Worm (Caenorhabditis elegans) whole organism, L4/young adult: Measurements from ENCODE around the gene ZK105.1.
"Not testable (repeated sequence)": the region's sequence is repeated elsewhere in the genome, so short reads cannot be mapped to it uniquely, and the experiment has no call there.

Source experiments
- W03F9.2 ChIP-seq: fragments of 150-350 bp; optimal IDR thresholded peaks from 2 replicates; lab custom pipeline; 2014; ENCODE audit warnings: missing biosample characterization, missing genetic modification characterization
- dao-5 ChIP-seq: sonication (generic microtip); optimal IDR thresholded peaks from 2 replicates; lab custom pipeline; 2016; ENCODE audit warnings: missing genotype, missing genetic modification characterization, moderate library complexity, missing compliant biosample characterization
- him-1 ChIP-seq: sonication (generic microtip); optimal IDR thresholded peaks from 2 replicates; lab custom pipeline; 2016; ENCODE audit warnings: missing genotype, missing genetic modification reagents, missing genetic modification characterization, missing compliant biosample characterization

The ZK105.1 gene

DNA sequence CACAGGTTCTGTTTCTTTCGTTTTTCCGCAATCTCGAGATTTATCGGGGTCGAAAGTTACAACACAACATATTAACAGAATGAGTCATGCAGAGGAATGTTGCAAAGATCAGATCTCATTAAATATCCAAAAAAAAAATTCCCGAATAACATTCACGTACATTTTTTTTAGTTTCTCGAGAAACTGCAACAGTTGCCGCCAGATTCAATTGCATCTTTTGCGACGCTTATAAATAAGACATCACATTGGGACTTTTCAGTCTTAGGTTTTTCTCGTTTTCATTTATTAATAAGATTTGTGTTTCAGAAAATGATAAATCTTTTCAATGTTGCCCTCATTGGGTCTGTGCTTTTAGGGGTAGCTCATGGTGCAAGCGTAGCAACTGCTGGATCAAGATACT is at the start of gene ZK105.1:
Gene ZK105.1 (plus strand): TSS at position 301 of the 400 bp plus-strand sequence.
- TF ChIP-seq dao-5 (tag; lab: Kevin White, UChicago) (no peak), him-1 (no peak), W03F9.2 (tag; lab: Kevin White, UChicago) (no peak)

DNA sequence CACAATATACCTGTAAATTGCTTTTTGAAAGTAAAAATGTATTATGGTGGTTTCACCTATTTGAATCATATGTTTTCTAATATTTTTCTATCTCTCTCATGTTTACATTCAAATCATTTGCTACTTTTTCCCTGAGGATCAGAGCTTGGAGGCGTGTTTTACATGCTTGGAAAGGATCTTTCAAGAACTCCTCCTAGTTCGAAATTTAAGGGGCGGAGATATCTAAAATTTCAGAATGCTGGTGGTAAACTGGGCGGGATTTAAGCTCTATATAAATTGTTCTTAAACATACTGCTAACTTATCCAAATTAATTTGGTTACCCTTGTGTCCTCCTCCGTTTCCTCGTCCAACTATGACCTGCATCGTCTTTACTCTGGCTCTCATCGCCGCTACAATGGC is 45.9 kb upstream of the ZK105.1 start, which contains the start of gene C12D5.5:
Gene C12D5.5 (plus strand): TSS at position 301 of the 400 bp plus-strand sequence.
- no peak for TF ChIP-seq W03F9.2 (tag; lab: Kevin White, UChicago)
- TF ChIP-seq him-1, result no peak
- no peak for TF ChIP-seq dao-5 (tag; lab: Kevin White, UChicago)

DNA sequence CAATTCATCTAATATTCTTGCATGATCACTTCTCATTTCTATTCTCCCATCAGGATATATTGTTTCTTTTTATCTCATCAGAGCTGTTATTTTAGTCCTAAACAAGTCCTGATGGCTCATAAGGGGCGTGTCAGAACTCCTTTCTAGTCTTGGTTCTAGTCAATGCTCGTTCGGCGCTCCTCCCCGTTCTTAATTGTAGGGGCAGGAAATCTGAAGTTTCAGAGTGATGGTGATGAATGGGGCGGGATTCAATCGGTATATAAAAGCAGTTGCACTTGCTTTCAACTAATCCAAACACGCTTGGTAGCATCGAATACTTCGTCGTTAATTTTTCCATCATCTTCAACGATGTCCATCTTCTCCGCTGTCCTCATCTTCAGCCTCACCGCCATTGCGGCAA is 41.5 kb upstream of the ZK105.1 start, which contains the start of gene C12D5.4:
Gene C12D5.4 (plus strand): TSS at position 301 of the 400 bp plus-strand sequence.
- TF ChIP-seq dao-5 (tag; lab: Kevin White, UChicago) (no peak), W03F9.2 (tag; lab: Kevin White, UChicago) (no peak), him-1 (no peak)

DNA sequence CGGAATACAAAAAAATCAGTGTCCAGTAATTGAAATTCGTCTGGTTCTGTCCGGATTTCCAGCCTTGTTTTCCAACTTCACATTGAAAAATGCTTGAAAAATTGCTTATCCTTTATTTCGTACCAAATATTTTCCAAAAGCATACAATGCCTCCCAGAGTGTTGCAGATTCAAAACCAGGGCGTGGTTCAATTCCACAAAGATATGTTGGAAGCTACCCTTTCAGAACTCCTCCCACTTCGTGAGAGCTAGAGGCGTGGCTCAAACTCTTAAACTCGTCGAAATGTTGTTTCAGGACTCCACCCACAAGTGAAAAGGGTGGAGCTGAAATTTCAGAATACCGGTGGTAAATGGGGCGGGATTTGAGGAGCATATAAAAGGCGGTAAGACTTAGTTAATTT is 37.9 kb upstream of the ZK105.1 start, which contains the start of gene C12D5.3:
Gene C12D5.3 (plus strand): TSS at position 301 of the 400 bp plus-strand sequence.
- TF ChIP-seq him-1 (no peak), dao-5 (tag; lab: Kevin White, UChicago) (no peak), W03F9.2 (tag; lab: Kevin White, UChicago) (no peak)

- TF ChIP-seq dao-5 (tag; lab: Kevin White, UChicago), result no peak
- no peak for TF ChIP-seq W03F9.2 (tag; lab: Kevin White, UChicago)
- no peak for TF ChIP-seq him-1
Measured at ce11 chrV:7681388-7681787, 32.4 kb upstream of the ZK105.1 start, which contains the start of gene cyp-33A1. TSS of gene cyp-33A1 (minus strand) at chrV:7681459.

- TF ChIP-seq W03F9.2 (tag; lab: Kevin White, UChicago), result no peak
- no peak for TF ChIP-seq him-1
- no peak for TF ChIP-seq dao-5 (tag; lab: Kevin White, UChicago)
Measured at ce11 chrV:7683907-7684655, 29.7 kb upstream of the ZK105.1 start, which contains the start of gene sre-11. TSS of gene sre-11 (minus strand) at chrV:7683957.

DNA sequence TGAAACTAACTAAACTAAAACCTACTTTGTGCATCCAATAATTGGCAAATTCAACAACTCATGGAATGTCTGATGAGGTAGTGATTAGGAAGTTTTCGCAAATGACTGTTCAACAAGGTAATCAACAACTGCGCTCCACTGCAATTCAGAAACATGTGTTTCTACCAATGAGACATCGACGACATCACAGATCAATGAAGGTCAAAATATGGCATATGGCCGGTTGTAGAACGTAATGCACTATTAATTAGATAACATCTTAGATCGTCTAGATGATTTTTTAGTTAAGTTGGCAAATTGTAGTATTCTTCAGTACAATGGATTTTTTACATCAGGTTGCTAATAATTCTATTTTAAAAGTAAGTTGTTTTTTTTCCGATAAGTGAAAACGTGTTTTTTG is 27.6 kb upstream of the ZK105.1 start, which contains the start of the genes nhr-94 and nhr-152:
Gene nhr-94 (minus strand): TSS at position 147 of the 400 bp plus-strand sequence.
Gene nhr-152 (plus strand): TSS at position 162 of the 400 bp plus-strand sequence.
- TF ChIP-seq dao-5 (tag; lab: Kevin White, UChicago) (no peak), him-1 (no peak), W03F9.2 (tag; lab: Kevin White, UChicago) (no peak)

ce11 chrV:7689888-7690287 is 23.9 kb upstream of the ZK105.1 start, which contains the start of gene C12D5.9:
TSS of gene C12D5.9 (minus strand) at chrV:7689988.
- no peak for TF ChIP-seq W03F9.2 (tag; lab: Kevin White, UChicago)
- no peak for TF ChIP-seq him-1
- TF ChIP-seq dao-5 (tag; lab: Kevin White, UChicago), result no peak

DNA sequence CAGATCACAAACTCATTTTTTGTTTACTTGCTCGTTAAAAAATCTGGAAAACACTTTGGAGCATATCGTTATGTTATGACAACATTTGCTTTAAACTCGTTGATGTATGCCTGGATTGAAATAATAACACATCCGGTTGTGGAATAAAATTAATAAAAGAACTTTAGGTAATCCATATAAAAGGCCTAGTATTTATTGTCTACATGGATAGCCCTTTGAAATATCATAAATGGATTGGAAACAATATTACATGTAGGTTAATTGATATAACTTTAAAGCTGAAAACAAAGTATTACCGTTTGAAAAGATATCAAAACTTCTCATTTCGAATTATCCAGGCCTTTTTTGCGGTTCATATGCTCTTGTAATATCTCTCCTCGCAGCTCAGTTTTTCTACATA is 23.2 kb upstream of the ZK105.1 start:
- TF ChIP-seq dao-5 (tag; lab: Kevin White, UChicago) (no peak), W03F9.2 (tag; lab: Kevin White, UChicago) (no peak), him-1 (no peak)

DNA sequence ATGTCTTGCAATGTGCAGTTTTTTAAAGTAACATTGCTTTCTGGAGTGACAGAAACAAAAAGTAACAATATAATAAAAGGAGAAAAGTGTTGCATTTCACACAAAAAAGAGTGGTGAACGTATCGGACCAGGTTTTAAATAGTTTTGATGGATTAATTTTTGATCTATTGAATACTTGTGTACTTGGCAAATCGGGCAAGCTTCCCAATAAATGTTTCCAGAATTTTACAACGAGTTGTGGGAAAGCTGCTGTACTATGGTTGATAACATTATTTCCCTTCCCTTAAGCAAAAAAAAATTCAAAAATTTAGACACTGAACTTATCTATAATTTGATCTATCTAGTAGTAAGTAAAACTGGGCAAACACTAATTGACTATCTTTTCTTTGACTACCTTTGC is 20.4 kb upstream of the ZK105.1 start, which contains the start of gene C12D5.10:
Gene C12D5.10 (minus strand): TSS at position 101 of the 400 bp plus-strand sequence.
- TF ChIP-seq W03F9.2 (tag; lab: Kevin White, UChicago) (no peak), dao-5 (tag; lab: Kevin White, UChicago) (no peak), him-1 (no peak)

- TF ChIP-seq dao-5 (tag; lab: Kevin White, UChicago) (no peak), W03F9.2 (tag; lab: Kevin White, UChicago) (no peak), him-1 (no peak)
Measured at ce11 chrV:7696842-7697241, 16.9 kb upstream of the ZK105.1 start, which contains the start of gene ZK105.3. TSS of gene ZK105.3 (plus strand) at chrV:7697142.

DNA sequence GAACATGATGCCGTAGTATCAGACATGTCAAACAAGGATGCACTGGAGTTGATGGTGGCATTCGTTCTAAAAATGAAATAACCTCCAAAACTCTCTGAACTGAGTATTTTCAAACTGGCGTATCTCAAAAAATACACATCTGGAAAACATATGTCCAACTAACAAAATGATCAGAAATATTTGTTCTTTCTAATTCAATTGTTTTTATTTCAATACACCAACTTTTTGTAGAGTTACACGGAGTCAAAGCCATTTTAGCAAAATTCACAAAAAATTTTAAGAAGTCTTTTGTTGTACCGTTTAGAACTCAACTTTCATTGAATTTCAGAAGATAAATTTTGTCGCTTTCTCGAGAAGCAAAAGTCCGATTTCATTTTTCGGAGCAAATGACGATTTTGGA is 10.3 kb upstream of the ZK105.1 start, which contains the start of gene srsx-40:
Gene srsx-40 (minus strand): TSS at position 101 of the 400 bp plus-strand sequence.
- TF ChIP-seq dao-5 (tag; lab: Kevin White, UChicago); W03F9.2 (tag; lab: Kevin White, UChicago); him-1: not testable (repeated sequence)

DNA sequence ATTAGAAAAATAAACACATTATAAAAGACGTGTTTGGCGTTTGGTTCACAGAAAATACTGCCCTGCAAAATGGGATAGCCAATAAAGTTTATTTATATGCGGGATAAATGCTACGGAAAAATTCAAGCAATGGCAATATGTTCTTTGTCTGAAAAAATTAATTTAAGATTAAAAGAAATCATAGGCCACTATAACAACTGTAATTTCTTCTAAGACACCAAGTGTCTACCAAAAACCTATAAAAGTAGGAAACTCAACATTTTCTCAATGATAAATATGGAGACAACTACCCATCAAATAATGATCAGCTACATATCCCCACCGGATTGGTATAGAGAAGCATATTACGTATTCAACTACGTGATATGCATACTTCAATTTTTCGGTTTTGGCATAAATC is 8.5 kb upstream of the ZK105.1 start, which contains the start of gene srw-3:
Gene srw-3 (plus strand): TSS at position 301 of the 400 bp plus-strand sequence.
- TF ChIP-seq him-1 (no peak), W03F9.2 (tag; lab: Kevin White, UChicago) (no peak), dao-5 (tag; lab: Kevin White, UChicago) (no peak)

ce11 chrV:7708525-7708924 is 5.3 kb upstream of the ZK105.1 start, which contains the start of gene ZK105.11:
TSS of gene ZK105.11 (minus strand) at chrV:7708625.
- no peak for TF ChIP-seq dao-5 (tag; lab: Kevin White, UChicago)
- TF ChIP-seq him-1, result no peak
- TF ChIP-seq W03F9.2 (tag; lab: Kevin White, UChicago), result no peak
